Fruit fly (Drosophila melanogaster) whole organism, pupa: ENCODE results near the gene NUCB1.

ENCODE experiments used
- CG10348 ChIP-seq: fragments of 200-800 bp; sonication (Bioruptor generic); IDR thresholded peaks from 2 replicates; pipeline ENCODE4 v1.3.6; 2022; ENCODE audit warnings: missing biosample characterization, missing genetic modification characterization
- CG12605 ChIP-seq: fragments of 200-800 bp; sonication (Bioruptor generic); IDR thresholded peaks from 2 replicates; pipeline ENCODE4 v1.3.6; 2022; ENCODE audit warnings: missing biosample characterization, missing genetic modification characterization
- CG13204 ChIP-seq: fragments of 200-800 bp; sonication (Bioruptor generic); optimal IDR thresholded peaks from 2 replicates; lab custom pipeline; 2018; ENCODE audit warnings: missing biosample characterization, mild to moderate bottlenecking, missing genetic modification characterization, moderate library complexity
- CG14655 ChIP-seq: fragments of 200-800 bp; sonication (Bioruptor generic); optimal IDR thresholded peaks from 3 replicates; lab custom pipeline; 2017; ENCODE audit warnings: mild to moderate bottlenecking, missing biosample characterization, missing genetic modification reagents, missing genetic modification characterization
- CG15710 ChIP-seq: fragments of 200-800 bp; sonication (Bioruptor generic); optimal IDR thresholded peaks from 2 replicates; lab custom pipeline; 2018; ENCODE audit warnings: missing biosample characterization, mild to moderate bottlenecking, missing genetic modification characterization, moderate library complexity
- CG17806 ChIP-seq: fragments of 200-800 bp; sonication (Bioruptor generic); optimal IDR thresholded peaks from 2 replicates; lab custom pipeline; 2018; ENCODE audit warnings: missing biosample characterization, mild to moderate bottlenecking, missing genetic modification characterization, moderate library complexity
- CG32121 ChIP-seq: fragments of 200-800 bp; sonication (Bioruptor generic); IDR thresholded peaks from 2 replicates; pipeline ENCODE4 v1.3.6; 2022; ENCODE audit warnings: missing biosample characterization, missing genetic modification characterization
- CG34367 ChIP-seq: fragments of 200-800 bp; sonication (Bioruptor generic); optimal IDR thresholded peaks from 2 replicates; lab custom pipeline; 2018; ENCODE audit warnings: missing biosample characterization, mild to moderate bottlenecking, missing genetic modification characterization
- CG4496 ChIP-seq: fragments of 200-800 bp; sonication (Bioruptor generic); IDR thresholded peaks from 3 replicates; pipeline ENCODE4 v1.3.6; 2022; ENCODE audit warnings: missing biosample characterization, missing genetic modification characterization
- CG8159 ChIP-seq: fragments of 200-800 bp; sonication (Bioruptor generic); optimal IDR thresholded peaks from 3 replicates; lab custom pipeline; 2018; ENCODE audit warnings: missing biosample characterization, mild to moderate bottlenecking, missing genetic modification characterization, moderate library complexity
- CG8301 ChIP-seq: fragments of 200-800 bp; sonication (Bioruptor generic); optimal IDR thresholded peaks from 2 replicates; lab custom pipeline; 2018; ENCODE audit warnings: missing biosample characterization, mild to moderate bottlenecking, missing genetic modification characterization
- CG9948 ChIP-seq: fragments of 200-800 bp; sonication (Bioruptor generic); optimal IDR thresholded peaks from 2 replicates; lab custom pipeline; 2018; ENCODE audit warnings: missing biosample characterization, mild to moderate bottlenecking, missing genetic modification characterization, moderate library complexity
- D1 ChIP-seq: fragments of 200-800 bp; sonication (Bioruptor generic); optimal IDR thresholded peaks from 2 replicates; lab custom pipeline; 2018; ENCODE audit warnings: missing biosample characterization, mild to moderate bottlenecking, missing genetic modification characterization, moderate library complexity
- EcR ChIP-seq: fragments of 200-800 bp; sonication (Bioruptor generic); optimal IDR thresholded peaks from 3 replicates; lab custom pipeline; 2019; ENCODE audit warnings: missing biosample characterization, missing genetic modification characterization, mild to moderate bottlenecking, moderate library complexity, missing genetic modification reagents
- Ets98B ChIP-seq: fragments of 200-800 bp; sonication (Bioruptor generic); IDR thresholded peaks from 2 replicates; pipeline ENCODE4 v1.3.6; 2022; ENCODE audit warnings: missing biosample characterization, missing genetic modification characterization
- Pif1A ChIP-seq: fragments of 200-800 bp; sonication (Bioruptor generic); optimal IDR thresholded peaks from 3 replicates; lab custom pipeline; 2016; ENCODE audit warnings: missing biosample characterization, missing genetic modification characterization
- Pif1B ChIP-seq: fragments of 200-800 bp; sonication (Bioruptor generic); optimal IDR thresholded peaks from 3 replicates; lab custom pipeline; 2016; ENCODE audit warnings: missing biosample characterization, missing genetic modification characterization
- Snoo ChIP-seq: fragments of 200-800 bp; sonication (Bioruptor generic); optimal IDR thresholded peaks from 3 replicates; lab custom pipeline; 2017; ENCODE audit warnings: missing biosample characterization, mild to moderate bottlenecking, missing genetic modification characterization, inconsistent platforms
- fd96Ca ChIP-seq: fragments of 200-800 bp; sonication (Bioruptor generic); IDR thresholded peaks from 3 replicates; pipeline ENCODE4 v1.3.6; 2022; ENCODE audit warnings: missing biosample characterization, missing genetic modification characterization
- gl ChIP-seq: fragments of 200-800 bp; sonication (Bioruptor generic); optimal IDR thresholded peaks from 2 replicates; lab custom pipeline; 2018; ENCODE audit warnings: missing biosample characterization, mild to moderate bottlenecking, missing genetic modification characterization
- rn ChIP-seq: fragments of 200-800 bp; sonication (Bioruptor generic); IDR thresholded peaks from 2 replicates; pipeline ENCODE4 v1.3.6; 2022; ENCODE audit warnings: missing biosample characterization, missing genetic modification characterization

NUCB1 gene

dm6 chr3L:17763987-17764386 lies 38.1 kb downstream of the NUCB1 start, which contains the start of the genes Adgf-A and Adgf-A2:
Gene Adgf-A (minus strand): TSS chr3L:17764158.
Gene Adgf-A2 (minus strand): TSS chr3L:17764158.
- TF ChIP-seq Snoo, result no peak
- no peak for TF ChIP-seq CG8159 (tag; lab: Kevin White, UChicago)
- no peak for TF ChIP-seq Pif1B (GFP tag; lab: Kevin White, UChicago)
- no peak for TF ChIP-seq fd96Ca (GFP tag; lab: Robert Waterston, UW)
- TF ChIP-seq Pif1A (GFP tag; lab: Kevin White, UChicago), result no peak
- TF ChIP-seq rn (GFP tag; lab: Robert Waterston, UW), result no peak
- no peak for TF ChIP-seq CG4496 (GFP tag; lab: Robert Waterston, UW)
- TF ChIP-seq, all 21 proteins: peak for 0

- TF ChIP-seq D1 (tag; lab: Kevin White, UChicago) (no peak), CG12605 (GFP tag; lab: Robert Waterston, UW) (no peak), CG9948 (tag; lab: Kevin White, UChicago) (no peak), Ets98B (no peak), CG8159 (tag; lab: Kevin White, UChicago) (no peak), CG13204 (GFP tag; lab: Kevin White, UChicago) (no peak), rn (GFP tag; lab: Robert Waterston, UW) (no peak), CG10348 (no peak), Pif1B (GFP tag; lab: Kevin White, UChicago) (no peak)
Observed at dm6 chr3L:17759072-17759747, 42.9 kb downstream of the NUCB1 start, which contains the start of gene CG32181. Gene CG32181 (plus strand): TSS chr3L:17759697.

- no peak for TF ChIP-seq gl (tag; lab: Kevin White, UChicago)
- TF ChIP-seq CG17806, result no peak
- no peak for TF ChIP-seq CG8301 (tag; lab: Kevin White, UChicago)
- TF ChIP-seq CG13204 (GFP tag; lab: Kevin White, UChicago), result no peak
- TF ChIP-seq D1 (tag; lab: Kevin White, UChicago), result no peak
- no peak for TF ChIP-seq Pif1B (GFP tag; lab: Kevin White, UChicago)
- TF ChIP-seq CG15710, result no peak
- no peak for TF ChIP-seq CG8159 (tag; lab: Kevin White, UChicago)
- TF ChIP-seq CG9948 (tag; lab: Kevin White, UChicago), result no peak
- no peak for TF ChIP-seq Pif1A (GFP tag; lab: Kevin White, UChicago)
- TF ChIP-seq fd96Ca (GFP tag; lab: Robert Waterston, UW), result no peak
- no peak for TF ChIP-seq Ets98B
- TF ChIP-seq CG4496 (GFP tag; lab: Robert Waterston, UW), result no peak
- no peak for TF ChIP-seq EcR (GFP tag; lab: Kevin White, UChicago)
- no peak for TF ChIP-seq CG14655 (GFP tag; lab: Kevin White, UChicago)
- no peak for TF ChIP-seq CG34367
- TF ChIP-seq CG32121, result no peak
Observed at dm6 chr3L:17758084-17758211, 44.1 kb downstream of the NUCB1 start, which contains the start of gene CG32182. Gene CG32182 (plus strand): TSS chr3L:17758112.

- TF ChIP-seq CG17806 (peak; percentile 70), Ets98B (no peak; the same call in 1 of the 2 replicates), CG8301 (tag; lab: Kevin White, UChicago) (peak; percentile 79), CG32121 (peak; percentile 37; the same call in 1 of the 2 replicates), Snoo (no peak), CG12605 (GFP tag; lab: Robert Waterston, UW) (peak; percentile 25; the same call in 1 of the 2 replicates), CG10348 (no peak), CG8159 (tag; lab: Kevin White, UChicago) (peak; percentile 88), EcR (GFP tag; lab: Kevin White, UChicago) (peak; percentile 47), rn (GFP tag; lab: Robert Waterston, UW) (no peak), CG13204 (GFP tag; lab: Kevin White, UChicago) (peak; percentile 19), Pif1A (GFP tag; lab: Kevin White, UChicago) (peak; percentile 72), CG14655 (GFP tag; lab: Kevin White, UChicago) (peak; percentile 83), CG4496 (GFP tag; lab: Robert Waterston, UW) (peak; percentile 66; the same call in 1 of the 3 replicates), D1 (tag; lab: Kevin White, UChicago) (peak; percentile 61), CG34367 (peak; percentile 61), Pif1B (GFP tag; lab: Kevin White, UChicago) (peak; percentile 71), CG15710 (peak; percentile 78), fd96Ca (GFP tag; lab: Robert Waterston, UW) (no peak), CG9948 (tag; lab: Kevin White, UChicago) (peak; percentile 76), gl (tag; lab: Kevin White, UChicago) (peak; percentile 1)
Observed at dm6 chr3L:17757156-17758083, 44.7 kb downstream of the NUCB1 start.

dm6 chr3L:17754285-17754684 lies 47.8 kb downstream of the NUCB1 start:
- TF ChIP-seq CG4496 (GFP tag; lab: Robert Waterston, UW) (no peak), gl (tag; lab: Kevin White, UChicago) (no peak), CG17806 (no peak), CG14655 (GFP tag; lab: Kevin White, UChicago) (no peak), rn (GFP tag; lab: Robert Waterston, UW) (no peak), CG8159 (tag; lab: Kevin White, UChicago) (no peak), Ets98B (no peak), CG10348 (no peak)
